Fruit fly (Drosophila melanogaster) whole organism, wandering third instar larva: ENCODE measurements around the gene CG6055.

ENCODE experiments used
- CG9705 ChIP-seq: fragments of 200-800 bp; sonication (Bioruptor generic); optimal IDR thresholded peaks from 2 replicates; lab custom pipeline; 2018; ENCODE audit warnings: missing biosample characterization, mild to moderate bottlenecking, missing genetic modification characterization
- Jra ChIP-seq: sonication (Bioruptor generic); optimal IDR thresholded peaks from 2 replicates; lab custom pipeline; 2016; ENCODE audit warnings: missing biosample characterization, missing genetic modification characterization
- Sp1 ChIP-seq: fragments of 200-800 bp; sonication (Bioruptor generic); optimal IDR thresholded peaks from 3 replicates; lab custom pipeline; 2019; ENCODE audit warnings: missing biosample characterization, mild to moderate bottlenecking, missing genetic modification characterization, moderate library complexity
- br ChIP-seq: fragments of 200-800 bp; sonication (Bioruptor generic); optimal IDR thresholded peaks from 2 replicates; lab custom pipeline; 2016; ENCODE audit warnings: missing biosample characterization, missing genetic modification characterization
- dmrt93B ChIP-seq: fragments of 200-800 bp; sonication (Bioruptor generic); optimal IDR thresholded peaks from 2 replicates; lab custom pipeline; 2018; ENCODE audit warnings: missing biosample characterization, mild to moderate bottlenecking, missing genetic modification characterization
- h ChIP-seq: fragments of 200-800 bp; sonication (Bioruptor generic); optimal IDR thresholded peaks from 3 replicates; lab custom pipeline; 2016; ENCODE audit warnings: missing biosample characterization, mild to moderate bottlenecking, missing genetic modification characterization
- lola ChIP-seq: fragments of >200 bp; optimal IDR thresholded peaks from 2 replicates; lab custom pipeline; 2017; ENCODE audit warnings: missing biosample characterization, missing genetic modification characterization
- sage ChIP-seq: fragments of 200-800 bp; sonication (Bioruptor generic); optimal IDR thresholded peaks from 2 replicates; lab custom pipeline; 2016; ENCODE audit warnings: missing biosample characterization, mild to moderate bottlenecking, missing genetic modification characterization
- sv ChIP-seq: fragments of 200-800 bp; sonication (Bioruptor generic); optimal IDR thresholded peaks from 3 replicates; lab custom pipeline; 2016; ENCODE audit warnings: missing biosample characterization, missing genetic modification characterization
- woc ChIP-seq: sonication (Bioruptor generic); optimal IDR thresholded peaks from 2 replicates; lab custom pipeline; 2016; ENCODE audit warnings: missing biosample characterization, mild to moderate bottlenecking, missing genetic modification characterization

Gene CG6055

DNA sequence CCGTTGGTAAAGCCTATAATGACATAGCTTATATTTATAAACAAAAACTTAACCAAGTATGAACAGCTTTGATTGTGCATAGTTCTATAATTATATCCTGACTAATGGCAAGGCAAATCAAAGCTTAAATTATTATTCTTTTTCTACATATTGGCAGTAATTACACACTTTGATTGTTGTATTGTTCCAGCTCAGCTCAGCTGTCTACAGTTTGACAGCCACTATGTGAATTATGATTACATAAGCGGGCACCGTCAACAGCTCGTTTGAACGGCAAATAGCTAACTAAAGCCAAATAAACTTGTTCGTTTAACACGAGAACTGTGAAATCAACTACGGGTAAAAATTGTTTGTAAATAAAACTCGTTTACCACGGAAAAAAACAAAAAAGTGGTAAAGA, 55.3 kb downstream of the CG6055 start:
- TF ChIP-seq CG9705 (GFP tag; lab: Kevin White, UChicago) (no peak), sv (GFP tag; lab: Kevin White, UChicago) (no peak), h (no peak), Jra (GFP tag; lab: Kevin White, UChicago) (no peak), sage (no peak), Sp1 (GFP tag; lab: Kevin White, UChicago) (no peak), br (GFP tag; lab: Kevin White, UChicago) (no peak), woc (GFP tag; lab: Kevin White, UChicago) (no peak), lola (GFP tag; lab: Kevin White, UChicago) (no peak), dmrt93B (no peak)
